Worm (Caenorhabditis elegans): Measurements from ENCODE around the gene T11F9.22.

T11F9.22 gene

DNA sequence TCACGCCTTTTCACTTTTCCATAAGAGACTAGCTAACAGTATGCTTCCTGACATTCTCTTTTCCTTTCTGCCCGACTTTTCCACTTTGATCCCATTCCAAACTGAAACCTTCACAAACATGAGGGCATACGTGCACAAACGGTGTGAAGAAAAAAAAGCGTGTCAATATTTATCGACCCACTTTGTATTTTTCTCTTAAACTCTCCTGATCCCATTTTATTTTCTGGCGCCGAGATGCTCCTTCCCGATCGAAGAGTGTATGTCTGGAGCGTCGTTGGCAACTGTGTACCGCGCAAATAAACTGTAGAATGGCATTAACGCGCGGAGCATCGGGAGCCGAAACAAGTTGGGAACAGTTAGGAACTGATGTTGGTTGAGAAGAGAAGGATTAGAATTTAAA is 50.0 kb downstream of the T11F9.22 start (continued):
- TF ChIP-seq Y116A8C.19 (tag; optimal IDR thresholded peaks at IDR 0.05; ENCODE audit: borderline replicate concordance) (no peak), ceh-63 (GFP tag; optimal IDR thresholded peaks at IDR 0.05) (no peak)

Data from whole organism, L1 larva.